Worm (Caenorhabditis elegans): ENCODE measurements around the gene fbxb-44.

DNA sequence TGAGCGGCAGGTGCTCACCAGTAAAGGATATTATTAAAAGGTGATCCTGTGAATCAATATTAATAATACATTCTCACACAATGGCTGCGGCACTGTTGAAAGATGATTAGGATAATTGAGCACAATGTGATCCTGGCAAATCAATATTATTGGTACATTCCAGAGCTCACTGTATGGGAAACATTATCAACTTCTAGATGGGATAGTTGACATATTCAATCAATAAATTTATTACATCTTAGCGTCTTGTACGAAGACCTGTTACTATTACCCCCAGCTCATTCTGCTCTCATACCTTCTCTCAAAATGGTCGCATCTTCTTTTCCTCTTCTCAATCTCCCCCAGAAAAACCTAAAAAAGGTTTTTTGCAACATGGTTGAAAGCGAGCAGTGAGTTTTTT lies 29.5 kb downstream of the fbxb-44 start, which contains the start of gene fbxb-49:
- TF ChIP-seq pag-3 (tag; optimal IDR thresholded peaks at IDR 0.05; ENCODE audit: borderline replicate concordance) (no peak), elt-2 (tag; optimal IDR thresholded peaks at IDR 0.05) (no peak), fkh-10 (GFP tag; optimal IDR thresholded peaks at IDR 0.05) (no peak), pha-2 (tag; optimal IDR thresholded peaks at IDR 0.05) (no peak), che-1 (tag; optimal IDR thresholded peaks at IDR 0.05) (no peak), pax-1 (tag; optimal IDR thresholded peaks at IDR 0.05) (no peak), ceh-14 (tag; optimal IDR thresholded peaks at IDR 0.05) (no peak), ztf-16 (tag; optimal IDR thresholded peaks at IDR 0.05) (no peak), elt-4 (tag; optimal IDR thresholded peaks at IDR 0.05) (no peak), ahr-1 (tag; optimal IDR thresholded peaks at IDR 0.05) (no peak), nfya-1 (tag; optimal IDR thresholded peaks at IDR 0.05) (no peak)

All from whole organism, late embryonic.